Fruit fly (Drosophila melanogaster) whole organism, embryonic: ENCODE measurements around the gene cni.
A peak's percentile ranks its signal among the peaks of the same experiment; 100 is the strongest.

ENCODE experiments used
- Bgb ChIP-seq: fragments of 200-800 bp; sonication (Bioruptor generic); IDR thresholded peaks from 2 replicates; pipeline ENCODE4 v1.3.6; 2022; ENCODE audit warnings: missing biosample characterization, missing genetic modification characterization; ENCODE audit not compliant: partially characterized antibody
- BtbVII ChIP-seq: fragments of 200-800 bp; sonication (Bioruptor generic); optimal IDR thresholded peaks from 3 replicates; lab custom pipeline; 2017; ENCODE audit warnings: missing biosample characterization, mild to moderate bottlenecking, missing genetic modification characterization
- CG11504 ChIP-seq: fragments of 200-800 bp; sonication (Bioruptor generic); optimal IDR thresholded peaks from 3 replicates; lab custom pipeline; 2019; ENCODE audit warnings: missing biosample characterization, mild to moderate bottlenecking, missing genetic modification characterization, moderate library complexity
- CG12391 ChIP-seq: fragments of 200-800 bp; sonication (Bioruptor generic); optimal IDR thresholded peaks from 3 replicates; lab custom pipeline; 2018; ENCODE audit warnings: missing biosample characterization, mild to moderate bottlenecking, missing genetic modification characterization, moderate library complexity
- CG14860 ChIP-seq: fragments of 200-800 bp; sonication (Bioruptor generic); IDR thresholded peaks from 3 replicates; pipeline ENCODE4 v1.3.6; 2022; ENCODE audit warnings: missing biosample characterization, missing genetic modification characterization; ENCODE audit not compliant: partially characterized antibody
- CG14965 ChIP-seq: fragments of 200-800 bp; sonication (Bioruptor generic); optimal IDR thresholded peaks from 2 replicates; lab custom pipeline; 2016; ENCODE audit warnings: missing biosample characterization, missing genetic modification characterization, borderline replicate concordance
- CG15011 ChIP-seq: fragments of 200-800 bp; sonication (Bioruptor generic); optimal IDR thresholded peaks from 3 replicates; lab custom pipeline; 2018; ENCODE audit warnings: missing biosample characterization, mild to moderate bottlenecking, missing genetic modification characterization
- CG15601 ChIP-seq: fragments of 200-800 bp; sonication (Bioruptor generic); optimal IDR thresholded peaks from 3 replicates; lab custom pipeline; 2019; ENCODE audit warnings: missing biosample characterization, mild to moderate bottlenecking, missing genetic modification characterization, moderate library complexity
- CG1603 ChIP-seq: fragments of 200-800 bp; sonication (Bioruptor generic); optimal IDR thresholded peaks from 2 replicates; lab custom pipeline; 2019; ENCODE audit warnings: missing biosample characterization, mild to moderate bottlenecking, missing genetic modification characterization, moderate library complexity
- CG1647 ChIP-seq: fragments of 200-800 bp; sonication (Bioruptor generic); optimal IDR thresholded peaks from 3 replicates; lab custom pipeline; 2016; ENCODE audit warnings: missing biosample characterization, missing genetic modification characterization
- CG17186 ChIP-seq: fragments of 200-800 bp; sonication (Bioruptor generic); optimal IDR thresholded peaks from 3 replicates; lab custom pipeline; 2017; ENCODE audit warnings: missing biosample characterization, missing genetic modification reagents, missing genetic modification characterization
- CG18476 ChIP-seq: fragments of 200-800 bp; sonication (Bioruptor generic); optimal IDR thresholded peaks from 2 replicates; lab custom pipeline; 2016; ENCODE audit warnings: missing biosample characterization, mild to moderate bottlenecking, missing genetic modification characterization
- CG18599 ChIP-seq: fragments of 200-800 bp; sonication (Bioruptor generic); optimal IDR thresholded peaks from 3 replicates; lab custom pipeline; 2017; ENCODE audit warnings: missing biosample characterization, missing genetic modification characterization, mild to moderate bottlenecking, moderate library complexity, missing genetic modification reagents
- CG2678 ChIP-seq: fragments of 200-800 bp; sonication (Bioruptor generic); optimal IDR thresholded peaks from 3 replicates; lab custom pipeline; 2019; ENCODE audit warnings: missing biosample characterization, mild to moderate bottlenecking, missing genetic modification characterization, moderate library complexity
- CG31388 ChIP-seq: fragments of 200-800 bp; sonication (Bioruptor generic); optimal IDR thresholded peaks from 2 replicates; lab custom pipeline; 2016; ENCODE audit warnings: missing biosample characterization, missing genetic modification characterization
- CG33557 ChIP-seq: fragments of 200-800 bp; sonication (Bioruptor generic); optimal IDR thresholded peaks from 2 replicates; lab custom pipeline; 2019; ENCODE audit warnings: missing biosample characterization, mild to moderate bottlenecking, missing genetic modification characterization, moderate library complexity
- CG3995 ChIP-seq: fragments of 200-800 bp; sonication (Bioruptor generic); optimal IDR thresholded peaks from 3 replicates; lab custom pipeline; 2016; ENCODE audit warnings: missing biosample characterization, missing genetic modification characterization
- CG9609 ChIP-seq: fragments of 200-800 bp; sonication (Bioruptor generic); optimal IDR thresholded peaks from 3 replicates; lab custom pipeline; 2016; ENCODE audit warnings: missing biosample characterization, missing genetic modification characterization
- CG9817 ChIP-seq: fragments of 200-800 bp; sonication (Bioruptor generic); optimal IDR thresholded peaks from 2 replicates; lab custom pipeline; 2018; ENCODE audit warnings: missing biosample characterization, mild to moderate bottlenecking, missing genetic modification characterization, moderate library complexity
- Chrac-16 ChIP-seq: fragments of 200-800 bp; sonication (Bioruptor generic); optimal IDR thresholded peaks from 3 replicates; lab custom pipeline; 2016; ENCODE audit warnings: missing biosample characterization, missing genetic modification characterization
- D19A ChIP-seq: fragments of 200-800 bp; optimal IDR thresholded peaks from 3 replicates; lab custom pipeline; 2019; ENCODE audit warnings: missing biosample characterization, mild to moderate bottlenecking, missing genetic modification characterization, moderate library complexity
- Deaf1 ChIP-seq: fragments of 200-800 bp; optimal IDR thresholded peaks from 3 replicates; lab custom pipeline; 2019; ENCODE audit warnings: missing biosample characterization, mild to moderate bottlenecking, missing genetic modification characterization, moderate library complexity
- ERR ChIP-seq: fragments of 200-800 bp; sonication (Bioruptor generic); optimal IDR thresholded peaks from 2 replicates; lab custom pipeline; 2016; ENCODE audit warnings: missing biosample characterization, missing genetic modification characterization
- Ets97D ChIP-seq: fragments of 200-800 bp; sonication (Bioruptor generic); optimal IDR thresholded peaks from 3 replicates; lab custom pipeline; 2016; ENCODE audit warnings: missing biosample characterization, missing genetic modification characterization
- Hand ChIP-seq: fragments of 200-800 bp; sonication (Bioruptor generic); optimal IDR thresholded peaks from 2 replicates; lab custom pipeline; 2017; ENCODE audit warnings: mild to moderate bottlenecking, missing biosample characterization, missing genetic modification reagents, missing genetic modification characterization
- Hmx ChIP-seq: fragments of 200-800 bp; sonication (Bioruptor generic); optimal IDR thresholded peaks from 2 replicates; lab custom pipeline; 2016; ENCODE audit warnings: missing biosample characterization, missing genetic modification characterization
- MESR4 ChIP-seq: fragments of 200-800 bp; sonication (Bioruptor generic); optimal IDR thresholded peaks from 2 replicates; lab custom pipeline; 2018; ENCODE audit warnings: missing biosample characterization, mild to moderate bottlenecking, missing genetic modification characterization, moderate library complexity
- Oli ChIP-seq: fragments of 200-800 bp; sonication (Bioruptor generic); optimal IDR thresholded peaks from 2 replicates; lab custom pipeline; 2018; ENCODE audit warnings: missing biosample characterization, mild to moderate bottlenecking, missing genetic modification characterization, moderate library complexity
- Sox100B ChIP-seq: fragments of 200-800 bp; sonication (Bioruptor generic); optimal IDR thresholded peaks from 3 replicates; lab custom pipeline; 2018; ENCODE audit warnings: missing biosample characterization, mild to moderate bottlenecking, missing genetic modification characterization
- Taf1 ChIP-seq: fragments of 200-800 bp; sonication (Bioruptor generic); IDR thresholded peaks from 2 replicates; pipeline ENCODE4 v1.3.6; 2022; ENCODE audit warnings: missing biosample characterization, missing genetic modification characterization
- Usf ChIP-seq: fragments of 200-800 bp; sonication (Bioruptor generic); optimal IDR thresholded peaks from 2 replicates; lab custom pipeline; 2017; ENCODE audit warnings: missing genotype, missing biosample characterization, missing genetic modification characterization
- ab ChIP-seq: fragments of 200-800 bp; sonication (Bioruptor generic); optimal IDR thresholded peaks from 2 replicates; lab custom pipeline; 2016; ENCODE audit warnings: missing biosample characterization, missing genetic modification characterization
- abd-A ChIP-seq: fragments of 200-800 bp; sonication (Bioruptor generic); optimal IDR thresholded peaks from 3 replicates; lab custom pipeline; 2019; ENCODE audit warnings: missing biosample characterization, mild to moderate bottlenecking, missing genetic modification characterization, moderate library complexity
- ash1 ChIP-seq: fragments of 200-800 bp; sonication (Bioruptor generic); optimal IDR thresholded peaks from 2 replicates; lab custom pipeline; 2018; ENCODE audit warnings: missing biosample characterization, mild to moderate bottlenecking, missing genetic modification characterization
- az2 ChIP-seq: fragments of 200-800 bp; sonication (Bioruptor generic); optimal IDR thresholded peaks from 3 replicates; lab custom pipeline; 2016; ENCODE audit warnings: missing biosample characterization, missing genetic modification characterization
- bsh ChIP-seq, 2 experiments: fragments of 200-800 bp; sonication (Bioruptor generic); optimal IDR thresholded peaks; 2 replicates each; lab custom pipeline; 2017 to 2018; ENCODE audit warnings: mild to moderate bottlenecking in 2 of 2, missing biosample characterization in 2 of 2, missing genetic modification characterization in 2 of 2, moderate library complexity in 1 of 2
- dimm ChIP-seq: fragments of 200-800 bp; sonication (Bioruptor generic); IDR thresholded peaks from 2 replicates; pipeline ENCODE4 v1.3.6; 2022; ENCODE audit warnings: missing biosample characterization, missing genetic modification characterization
- dpn ChIP-seq, 2 experiments: fragments of 200-800 bp; sonication (Bioruptor generic); optimal IDR thresholded peaks; 3 replicates each; lab custom pipeline; 2016; ENCODE audit warnings: missing biosample characterization in 2 of 2, missing genetic modification characterization in 2 of 2
- en ChIP-seq: fragments of 200-800 bp; sonication (Bioruptor generic); optimal IDR thresholded peaks from 2 replicates; lab custom pipeline; 2016; ENCODE audit warnings: missing biosample characterization, missing genetic modification characterization
- ewg ChIP-seq: fragments of 200-800 bp; sonication (Bioruptor generic); optimal IDR thresholded peaks from 3 replicates; lab custom pipeline; 2017; ENCODE audit warnings: mild to moderate bottlenecking, missing biosample characterization, missing genetic modification reagents, missing genetic modification characterization
- gem ChIP-seq: fragments of 200-800 bp; sonication (Bioruptor generic); optimal IDR thresholded peaks from 2 replicates; lab custom pipeline; 2019; ENCODE audit warnings: missing biosample characterization, mild to moderate bottlenecking, missing genetic modification characterization, moderate library complexity
- grau ChIP-seq: fragments of 200-800 bp; optimal IDR thresholded peaks from 3 replicates; lab custom pipeline; 2019; ENCODE audit warnings: missing biosample characterization, mild to moderate bottlenecking, missing genetic modification characterization, moderate library complexity
- ham ChIP-seq: fragments of 200-800 bp; sonication (Bioruptor generic); IDR thresholded peaks from 2 replicates; pipeline ENCODE4 v1.3.6; 2022; ENCODE audit warnings: missing biosample characterization, missing genetic modification characterization
- lola ChIP-seq, 3 experiments: fragments of >200 bp in 2 of 3; fragments of 200-800 bp in 1 of 3; sonication (Bioruptor generic) in 1 of 3; optimal IDR thresholded peaks; 2 replicates each; lab custom pipeline; 2017 to 2019; ENCODE audit warnings: missing biosample characterization in 3 of 3, missing genetic modification characterization in 3 of 3, mild to moderate bottlenecking in 1 of 3, moderate library complexity in 1 of 3
- nerfin-2 ChIP-seq: fragments of 200-800 bp; sonication (Bioruptor generic); IDR thresholded peaks from 2 replicates; pipeline ENCODE4 v1.3.6; 2022; ENCODE audit warnings: missing biosample characterization, missing genetic modification characterization; ENCODE audit not compliant: partially characterized antibody
- onecut ChIP-seq: fragments of 200-800 bp; sonication (Bioruptor generic); IDR thresholded peaks from 2 replicates; pipeline ENCODE4 v1.3.6; 2022; ENCODE audit warnings: missing biosample characterization, missing genetic modification characterization
- org-1 ChIP-seq: fragments of 200-800 bp; sonication (Bioruptor generic); optimal IDR thresholded peaks from 2 replicates; lab custom pipeline; 2017; ENCODE audit warnings: missing biosample characterization, missing genetic modification characterization
- slbo ChIP-seq: fragments of 200-800 bp; sonication (Bioruptor generic); IDR thresholded peaks from 2 replicates; pipeline ENCODE4 v1.3.6; 2022; ENCODE audit warnings: missing biosample characterization, missing genetic modification characterization

Gene cni

DNA sequence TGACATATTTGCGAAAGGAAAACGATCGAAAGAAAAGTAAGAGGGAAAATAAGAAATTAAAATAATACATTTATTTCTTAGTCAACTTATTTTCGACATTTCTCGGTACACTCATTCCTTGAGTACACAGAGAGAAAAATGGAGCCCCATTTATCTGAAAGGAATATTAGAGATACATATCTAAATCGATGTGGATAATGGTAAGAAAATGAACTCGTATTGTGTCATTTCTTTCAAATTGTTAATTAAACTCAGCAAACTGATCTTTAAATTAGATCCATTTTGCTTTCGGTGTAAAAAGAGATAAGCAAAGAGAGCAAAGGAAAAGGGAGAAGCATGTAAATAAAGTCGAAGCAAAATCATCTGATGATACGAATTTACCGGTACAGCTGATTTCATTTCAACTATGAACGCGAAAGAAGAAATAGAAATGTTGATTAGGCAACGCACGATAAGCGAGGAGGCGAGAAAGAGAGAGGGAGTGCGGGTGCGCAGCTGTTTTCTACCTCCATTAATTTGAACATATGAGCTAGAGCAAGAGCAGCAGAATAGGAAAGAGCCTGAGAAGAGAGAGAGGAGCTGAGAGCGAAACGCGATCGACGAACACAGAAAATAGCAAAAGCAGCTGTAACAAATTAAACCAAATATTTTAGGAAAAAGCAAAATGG lies 24.7 kb downstream of the cni start (continued):
- TF ChIP-seq Bgb (GFP tag; lab: Robert Waterston, UW) (no peak), onecut (GFP tag; lab: Robert Waterston, UW) (peak; percentile 73), Chrac-16 (GFP tag; lab: Kevin White, UChicago) (peak; percentile 84), CG15601 (peak; percentile 75), Sox100B (peak; percentile 69), grau (tag; lab: Kevin White, UChicago) (peak; percentile 90), CG9609 (GFP tag; lab: Kevin White, UChicago) (peak; percentile 91), CG14860 (GFP tag; lab: Robert Waterston, UW) (no peak), Ets97D (peak; percentile 41), CG1647 (GFP tag; lab: Kevin White, UChicago) (peak; percentile 81), Usf (peak; percentile 74), abd-A (no peak), ash1 (GFP tag; lab: Kevin White, UChicago) (peak; percentile 21), CG17186 (GFP tag; lab: Kevin White, UChicago) (peak; percentile 47), ham (GFP tag; lab: Robert Waterston, UW) (no peak), CG15011 (GFP tag; lab: Kevin White, UChicago) (peak; percentile 77), CG2678 (tag; lab: Kevin White, UChicago) (peak; percentile 92), CG31388 (peak; percentile 55), CG14965 (GFP tag; lab: Kevin White, UChicago) (peak; percentile 41), org-1 (GFP tag; lab: Kevin White, UChicago) (peak; percentile 69), CG9817 (tag; lab: Kevin White, UChicago) (peak; percentile 82), CG1603 (tag; lab: Kevin White, UChicago) (peak; percentile 94), CG3995 (GFP tag; lab: Kevin White, UChicago) (peak; percentile 23), gem (tag; lab: Kevin White, UChicago) (peak; percentile 95), Taf1 (GFP tag; lab: Robert Waterston, UW) (no peak), CG18476 (peak; percentile 84), en (GFP tag; lab: Kevin White, UChicago) (peak; percentile 67), bsh (GFP tag; optimal IDR thresholded peaks at IDR 0.05; lab: Kevin White, UChicago) (peak; percentile 2 to 92), dpn (GFP tag; optimal IDR thresholded peaks at IDR 0.05; lab: Kevin White, UChicago) (peak; percentile 80 to 86), Hand (GFP tag; lab: Kevin White, UChicago) (peak; percentile 76), MESR4 (GFP tag; lab: Kevin White, UChicago) (peak; percentile 28), D19A (tag; lab: Kevin White, UChicago) (peak; percentile 79), CG18599 (GFP tag; lab: Kevin White, UChicago) (peak; percentile 83), CG12391 (tag; lab: Kevin White, UChicago) (peak; percentile 90), Oli (tag; lab: Kevin White, UChicago) (peak; percentile 91), ab (GFP tag; lab: Kevin White, UChicago) (peak; percentile 15), dimm (GFP tag; lab: Robert Waterston, UW) (no peak), Hmx (GFP tag; lab: Kevin White, UChicago) (peak; percentile 22), BtbVII (GFP tag; lab: Kevin White, UChicago) (peak; percentile 79), Deaf1 (tag; lab: Kevin White, UChicago) (peak; percentile 54), nerfin-2 (GFP tag; lab: Robert Waterston, UW) (no peak), az2 (GFP tag; lab: Kevin White, UChicago) (peak; percentile 86), CG11504 (peak; percentile 88), ewg (peak; percentile 73), CG33557 (GFP tag; lab: Kevin White, UChicago) (peak; percentile 50), ERR (GFP tag; lab: Kevin White, UChicago) (peak; percentile 59), lola (GFP tag; optimal IDR thresholded peaks at IDR 0.05; lab: Kevin White, UChicago) (peak in 1 of 3 experiments; percentile 80), slbo (GFP tag; lab: Robert Waterston, UW) (no peak)
